Worm (Caenorhabditis elegans) whole organism, L2 larva: ENCODE data around the gene oops-1.

Experiments used
- ama-1 ChIP-seq: fragments of 150-350 bp; optimal IDR thresholded peaks from 2 replicates; lab custom pipeline; 2018; ENCODE audit warnings: inconsistent platforms
- blmp-1 ChIP-seq: sonication (generic microtip); optimal IDR thresholded peaks from 2 replicates; lab custom pipeline; 2017; ENCODE audit warnings: missing genetic modification characterization, mild to moderate bottlenecking, missing compliant biosample characterization, antibody characterized with exemption, moderate library complexity; ENCODE audit not compliant: insufficient read depth
- ceh-82 ChIP-seq: fragments of 150-350 bp; optimal IDR thresholded peaks from 2 replicates; lab custom pipeline; 2014; ENCODE audit warnings: missing biosample characterization, missing genetic modification characterization
- egl-27 ChIP-seq: sonication (generic microtip); optimal IDR thresholded peaks from 3 replicates; lab custom pipeline; 2017; ENCODE audit warnings: missing biosample characterization, missing genetic modification reagents, missing genetic modification characterization
- nhr-11 ChIP-seq: fragments of 150-350 bp; optimal IDR thresholded peaks from 2 replicates; lab custom pipeline; 2014; ENCODE audit warnings: missing biosample characterization, missing genetic modification characterization
- nhr-12 ChIP-seq: fragments of 150-350 bp; optimal IDR thresholded peaks from 2 replicates; lab custom pipeline; 2014; ENCODE audit warnings: missing biosample characterization, missing genetic modification characterization
- nhr-25 ChIP-seq: fragments of 150-350 bp; sonication (generic microtip); optimal IDR thresholded peaks from 3 replicates; lab custom pipeline; 2014; ENCODE audit warnings: missing biosample characterization, missing genetic modification characterization
- nhr-77 ChIP-seq: fragments of 150-350 bp; optimal IDR thresholded peaks from 2 replicates; lab custom pipeline; 2014; ENCODE audit warnings: missing biosample characterization, missing genetic modification characterization
- unc-39 ChIP-seq: fragments of 150-350 bp; optimal IDR thresholded peaks from 2 replicates; lab custom pipeline; 2014; ENCODE audit warnings: missing biosample characterization, missing genetic modification characterization
- unc-62 ChIP-seq: fragments of 150-350 bp; optimal IDR thresholded peaks from 2 replicates; lab custom pipeline; 2014; ENCODE audit warnings: missing biosample characterization, missing genetic modification reagents, missing genetic modification characterization

DNA sequence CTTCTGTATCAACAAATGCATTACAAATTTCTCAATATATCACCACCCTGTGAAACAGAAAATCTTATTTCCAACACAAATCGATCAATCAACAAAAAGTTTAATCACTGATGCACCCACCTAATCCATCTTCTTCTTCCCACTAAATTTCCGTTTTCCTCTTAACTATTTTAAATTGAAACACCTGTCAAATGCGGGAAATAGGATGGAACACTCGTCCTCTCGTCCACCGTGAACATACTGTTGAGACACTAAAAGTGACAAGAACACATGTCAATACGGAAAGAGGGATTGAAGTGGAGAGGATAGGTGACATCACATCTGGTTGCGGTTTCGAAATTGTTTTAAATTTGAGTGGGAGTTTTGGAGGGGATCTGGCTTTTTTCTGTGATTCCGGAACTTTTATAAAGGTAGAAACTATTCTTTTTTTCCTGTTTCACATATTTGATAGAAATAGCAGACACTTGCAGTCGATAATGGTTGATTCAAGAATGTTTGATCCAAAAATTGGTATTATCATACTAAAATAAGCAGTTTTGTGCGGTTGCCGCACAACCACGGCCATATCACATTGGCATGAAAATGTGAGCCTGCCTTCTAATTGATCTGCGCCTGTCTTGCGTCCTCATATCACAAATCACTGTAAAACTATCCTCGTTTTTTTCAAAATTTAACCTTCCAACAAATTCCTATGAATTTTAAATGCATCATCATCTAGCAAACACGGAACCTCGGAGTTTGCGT is 6.3 kb upstream of the oops-1 start:
- no peak for TF ChIP-seq ama-1 (lab: Kevin White, UChicago)
- no peak for TF ChIP-seq nhr-77
- no peak for TF ChIP-seq blmp-1 (tag; lab: Kevin White, UChicago)
- no peak for TF ChIP-seq egl-27 (tag; lab: Kevin White, UChicago)
- TF ChIP-seq unc-39 (tag; lab: Kevin White, UChicago): no peak
- no peak for TF ChIP-seq nhr-12 (tag; lab: Kevin White, UChicago)
- no peak for TF ChIP-seq nhr-25 (tag; lab: Kevin White, UChicago)
- TF ChIP-seq nhr-11 (tag; lab: Kevin White, UChicago): no peak
- no peak for TF ChIP-seq unc-62 (GFP tag; lab: Kevin White, UChicago)
- TF ChIP-seq ceh-82 (tag; lab: Kevin White, UChicago): no peak
